Fruit fly (Drosophila melanogaster): ENCODE measurements around the gene Sema5c.

The Sema5c gene

dm6 chr3L:12118631-12119030 lies 37.0 kb upstream of the Sema5c start:
- TF ChIP-seq HLH106 (tag; optimal IDR thresholded peaks at IDR 0.05), result no peak
- no peak for TF ChIP-seq Mio (GFP tag; optimal IDR thresholded peaks at IDR 0.05)
- TF ChIP-seq GATAd (GFP tag; optimal IDR thresholded peaks at IDR 0.05), result no peak
- TF ChIP-seq Hr78 (GFP tag; optimal IDR thresholded peaks at IDR 0.05), result no peak
- TF ChIP-seq dmrt93B (GFP tag; optimal IDR thresholded peaks at IDR 0.05), result no peak
- no peak for TF ChIP-seq Dfd (GFP tag; optimal IDR thresholded peaks at IDR 0.05)
- TF ChIP-seq usp (GFP tag; optimal IDR thresholded peaks at IDR 0.05), result no peak
- TF ChIP-seq foxo (GFP tag; optimal IDR thresholded peaks at IDR 0.05), result no peak
- TF ChIP-seq sage (GFP tag; optimal IDR thresholded peaks at IDR 0.05), result no peak
- TF ChIP-seq br (GFP tag; optimal IDR thresholded peaks at IDR 0.05), result no peak
- TF ChIP-seq pan (optimal IDR thresholded peaks at IDR 0.05), result no peak
- TF ChIP-seq Myc (optimal IDR thresholded peaks at IDR 0.05), result no peak
- no peak for TF ChIP-seq jim (GFP tag; optimal IDR thresholded peaks at IDR 0.05)

- TF ChIP-seq CG9705 (GFP tag; optimal IDR thresholded peaks at IDR 0.05) (no peak), dl (GFP tag; optimal IDR thresholded peaks at IDR 0.05; ENCODE audit: insufficient read depth in 1 of 2, partially characterized antibody in 2 of 2) (no peak), CG32264 (GFP tag; optimal IDR thresholded peaks at IDR 0.05) (no peak), CrebA (GFP tag; optimal IDR thresholded peaks at IDR 0.05; ENCODE audit: borderline replicate concordance) (no peak), h (GFP tag; optimal IDR thresholded peaks at IDR 0.05) (no peak), OdsH (GFP tag; optimal IDR thresholded peaks at IDR 0.05) (no peak), tai (GFP tag; optimal IDR thresholded peaks at IDR 0.05) (no peak), foxo (GFP tag; optimal IDR thresholded peaks at IDR 0.05) (no peak), Dif (GFP tag; optimal IDR thresholded peaks at IDR 0.05; ENCODE audit: partially characterized antibody) (no peak), brk (GFP tag; optimal IDR thresholded peaks at IDR 0.05) (no peak), woc (GFP tag; optimal IDR thresholded peaks at IDR 0.05) (no peak), Abd-B (GFP tag; optimal IDR thresholded peaks at IDR 0.05) (no peak), sage (GFP tag; optimal IDR thresholded peaks at IDR 0.05) (no peak), Hr78 (GFP tag; optimal IDR thresholded peaks at IDR 0.05) (no peak), jim (GFP tag; optimal IDR thresholded peaks at IDR 0.05) (no peak)
Observed at dm6 chr3L:12118156-12118555, 36.5 kb upstream of the Sema5c start, which contains the start of gene ssp. ssp (plus strand) TSS chr3L:12118257.

- no peak for TF ChIP-seq ey (GFP tag; optimal IDR thresholded peaks at IDR 0.05)
- TF ChIP-seq dsf (GFP tag; optimal IDR thresholded peaks at IDR 0.05; ENCODE audit: borderline replicate concordance), result no peak
- TF ChIP-seq CrebA (GFP tag; optimal IDR thresholded peaks at IDR 0.05; ENCODE audit: borderline replicate concordance), result no peak
- TF ChIP-seq psq (GFP tag; optimal IDR thresholded peaks at IDR 0.05), result no peak
- TF ChIP-seq fru (GFP tag; optimal IDR thresholded peaks at IDR 0.05), result no peak
- TF ChIP-seq Hr83 (GFP tag; optimal IDR thresholded peaks at IDR 0.05; ENCODE audit: poor library complexity, severe bottlenecking), result peak; percentile 45
- peak; percentile 14 for TF ChIP-seq Jra (GFP tag; optimal IDR thresholded peaks at IDR 0.05)
- no peak for TF ChIP-seq rgr (GFP tag; optimal IDR thresholded peaks at IDR 0.05)
- peak; percentile 33 for TF ChIP-seq h (GFP tag; optimal IDR thresholded peaks at IDR 0.05)
- TF ChIP-seq brk (GFP tag; optimal IDR thresholded peaks at IDR 0.05), result peak; percentile 48
- no peak for TF ChIP-seq tai (GFP tag; optimal IDR thresholded peaks at IDR 0.05)
- TF ChIP-seq Hr78 (GFP tag; optimal IDR thresholded peaks at IDR 0.05), result no peak
- peak; percentile 57 for TF ChIP-seq Hnf4 (GFP tag; optimal IDR thresholded peaks at IDR 0.05)
- TF ChIP-seq CG9705 (GFP tag; optimal IDR thresholded peaks at IDR 0.05), result no peak
- TF ChIP-seq Dfd (GFP tag; optimal IDR thresholded peaks at IDR 0.05), result no peak
- TF ChIP-seq dmrt93B (GFP tag; optimal IDR thresholded peaks at IDR 0.05), result no peak
- TF ChIP-seq Abd-B (GFP tag; optimal IDR thresholded peaks at IDR 0.05), result no peak
- no peak for TF ChIP-seq Rel (GFP tag; optimal IDR thresholded peaks at IDR 0.05)
- TF ChIP-seq Rel (tag; optimal IDR thresholded peaks at IDR 0.05), result peak; percentile 36
- TF ChIP-seq foxo (GFP tag; optimal IDR thresholded peaks at IDR 0.05), result peak in 1 of 2 experiments; percentile 23
- no peak for TF ChIP-seq OdsH (GFP tag; optimal IDR thresholded peaks at IDR 0.05)
- no peak for TF ChIP-seq Sp1 (GFP tag; optimal IDR thresholded peaks at IDR 0.05)
- no peak for TF ChIP-seq Vsx2 (GFP tag; optimal IDR thresholded peaks at IDR 0.05; ENCODE audit: partially characterized antibody)
- TF ChIP-seq sv (GFP tag; optimal IDR thresholded peaks at IDR 0.05), result no peak
- TF ChIP-seq pan (optimal IDR thresholded peaks at IDR 0.05), result no peak
- no peak for TF ChIP-seq lola (GFP tag; optimal IDR thresholded peaks at IDR 0.05)
- TF ChIP-seq GATAd (GFP tag; optimal IDR thresholded peaks at IDR 0.05), result no peak
- TF ChIP-seq HLH106 (tag; optimal IDR thresholded peaks at IDR 0.05), result peak; percentile 10
Observed at dm6 chr3L:12115966-12116735, 34.5 kb upstream of the Sema5c start, which contains the start of gene vers. vers (plus strand) TSS chr3L:12116101.
